Worm (Caenorhabditis elegans) whole organism, L4 larva: ENCODE data around the gene T05H10.8.

Experiments used
- T20F7.1 ChIP-seq: fragments of 200-800 bp; sonication (Bioruptor generic); optimal IDR thresholded peaks from 2 replicates; lab custom pipeline; 2018; ENCODE audit warnings: mild to moderate bottlenecking, missing genetic modification characterization, missing compliant biosample characterization
- T26A8.4 ChIP-seq: fragments of 200-800 bp; sonication (Bioruptor generic); IDR thresholded peaks from 2 replicates; pipeline ENCODE4 v1.3.6; 2022; ENCODE audit warnings: missing genetic modification characterization, missing compliant biosample characterization
- Y105C5A.15 ChIP-seq: fragments of 200-800 bp; sonication (Bioruptor generic); IDR thresholded peaks from 2 replicates; pipeline ENCODE4 v1.3.6; 2022; ENCODE audit warnings: missing genetic modification characterization, missing compliant biosample characterization
- Y5F2A.4 ChIP-seq: fragments of 200-800 bp; sonication (Bioruptor generic); optimal IDR thresholded peaks from 2 replicates; lab custom pipeline; 2018; ENCODE audit warnings: mild to moderate bottlenecking, missing genetic modification characterization, missing compliant biosample characterization
- Y75B8A.6 ChIP-seq: fragments of 200-800 bp; sonication (Bioruptor generic); IDR thresholded peaks from 2 replicates; pipeline ENCODE4 v1.3.6; 2022; ENCODE audit warnings: missing genetic modification reagents, missing genetic modification characterization, missing compliant biosample characterization
- ZK546.5 ChIP-seq, 2 experiments: sonication (generic microtip); optimal IDR thresholded peaks; 2 replicates each; lab custom pipeline; 2017; ENCODE audit warnings: missing biosample characterization in 2 of 2, missing genetic modification characterization in 2 of 2
- aha-1 ChIP-seq: fragments of 150-350 bp; peaks from one replicate; lab custom pipeline; 2014; ENCODE audit warnings: missing biosample characterization, missing genetic modification characterization
- aly-2 ChIP-seq: sonication (generic microtip); optimal IDR thresholded peaks from 2 replicates; lab custom pipeline; 2018; ENCODE audit warnings: missing biosample characterization, missing genetic modification characterization
- ama-1 ChIP-seq: fragments of 150-350 bp; optimal IDR thresholded peaks from 2 replicates; lab custom pipeline; 2014; ENCODE audit warnings: inconsistent platforms, mixed read lengths
- ceh-20 ChIP-seq: fragments of 200-800 bp; sonication (Bioruptor generic); IDR thresholded peaks from 2 replicates; pipeline ENCODE4 v1.3.6; 2022; ENCODE audit warnings: missing genetic modification reagents, missing genetic modification characterization, missing compliant biosample characterization
- ceh-28 ChIP-seq: fragments of 150-350 bp; optimal IDR thresholded peaks from 2 replicates; lab custom pipeline; 2014; ENCODE audit warnings: missing biosample characterization, missing genetic modification reagents, missing genetic modification characterization
- ceh-32 ChIP-seq: sonication (generic microtip); optimal IDR thresholded peaks from 2 replicates; lab custom pipeline; 2016; ENCODE audit warnings: mild to moderate bottlenecking, missing genetic modification characterization, missing compliant biosample characterization; ENCODE audit not compliant: poor library complexity
- ceh-62 ChIP-seq: sonication (generic microtip); optimal IDR thresholded peaks from 2 replicates; lab custom pipeline; 2017; ENCODE audit warnings: missing biosample characterization, missing genetic modification characterization
- daf-19 ChIP-seq: fragments of 200-800 bp; sonication (Bioruptor generic); conservative IDR thresholded peaks from 2 replicates; pipeline ENCODE4 v1.3.6; 2022; ENCODE audit warnings: missing genetic modification characterization, missing compliant biosample characterization
- daf-8 ChIP-seq: fragments of 200-800 bp; sonication (Bioruptor generic); IDR thresholded peaks from 2 replicates; pipeline ENCODE4 v1.3.6; 2022; ENCODE audit warnings: missing genetic modification characterization, missing compliant biosample characterization
- dmd-6 ChIP-seq: fragments of 200-800 bp; sonication (Bioruptor generic); IDR thresholded peaks from 2 replicates; pipeline ENCODE4 v1.3.6; 2022; ENCODE audit warnings: missing genetic modification reagents, missing genetic modification characterization, missing compliant biosample characterization
- dmd-9 ChIP-seq: fragments of 200-800 bp; sonication (Bioruptor generic); IDR thresholded peaks from 2 replicates; pipeline ENCODE4 v1.3.6; 2022; ENCODE audit warnings: missing genetic modification reagents, missing genetic modification characterization, missing compliant biosample characterization
- dpl-1 ChIP-seq: fragments of 150-350 bp; optimal IDR thresholded peaks from 2 replicates; lab custom pipeline; 2014; ENCODE audit warnings: missing biosample characterization, missing genetic modification reagents, missing genetic modification characterization
- fos-1 ChIP-seq: fragments of 150-350 bp; optimal IDR thresholded peaks from 2 replicates; lab custom pipeline; 2014; ENCODE audit warnings: missing biosample characterization, missing genetic modification characterization
- hif-1 ChIP-seq, 2 experiments: sonication (generic microtip); optimal IDR thresholded peaks; 2 replicates each; lab custom pipeline; 2016 to 2017; ENCODE audit warnings: missing compliant biosample characterization in 2 of 2, missing genetic modification characterization in 2 of 2, missing genetic modification reagents in 2 of 2, missing genotype in 2 of 2, mild to moderate bottlenecking in 1 of 2
- hlh-30 ChIP-seq: sonication (generic microtip); optimal IDR thresholded peaks from 2 replicates; lab custom pipeline; 2017; ENCODE audit warnings: antibody characterized with exemption, mild to moderate bottlenecking, missing genetic modification characterization, missing compliant biosample characterization; ENCODE audit not compliant: insufficient read depth
- jun-1 ChIP-seq: fragments of 150-350 bp; optimal IDR thresholded peaks from 2 replicates; lab custom pipeline; 2014; ENCODE audit warnings: missing biosample characterization, missing genetic modification reagents, missing genetic modification characterization
- lin-1 ChIP-seq: fragments of 200-800 bp; sonication (Bioruptor generic); IDR thresholded peaks from 2 replicates; pipeline ENCODE4 v1.3.6; 2022; ENCODE audit warnings: missing genetic modification reagents, missing genetic modification characterization, missing compliant biosample characterization
- lin-13 ChIP-seq: fragments of 150-350 bp; optimal IDR thresholded peaks from 2 replicates; lab custom pipeline; 2014; ENCODE audit warnings: missing biosample characterization, missing genetic modification reagents, missing genetic modification characterization
- lin-15B ChIP-seq: fragments of 150-350 bp; sonication (generic microtip); optimal IDR thresholded peaks from 3 replicates; lab custom pipeline; 2014; ENCODE audit warnings: missing biosample characterization, missing genetic modification characterization
- lin-29 ChIP-seq: fragments of 200-800 bp; sonication (Bioruptor generic); IDR thresholded peaks from 2 replicates; pipeline ENCODE4 v1.3.6; 2022; ENCODE audit warnings: missing genetic modification reagents, missing genetic modification characterization, missing compliant biosample characterization
- lin-38 ChIP-seq: fragments of 200-800 bp; sonication (Bioruptor generic); IDR thresholded peaks from 2 replicates; pipeline ENCODE4 v1.3.6; 2022; ENCODE audit warnings: missing genetic modification reagents, missing genetic modification characterization, missing compliant biosample characterization
- madf-9 ChIP-seq: fragments of 200-800 bp; sonication (Bioruptor generic); conservative IDR thresholded peaks from 2 replicates; pipeline ENCODE4 v1.3.6; 2022; ENCODE audit warnings: missing genetic modification reagents, missing genetic modification characterization, missing compliant biosample characterization
- mdl-1 ChIP-seq, 2 experiments: fragments of 150-350 bp in 1 of 2; sonication (generic microtip) in 1 of 2; optimal IDR thresholded peaks; 2 replicates each; lab custom pipeline; 2014 to 2017; ENCODE audit warnings: missing biosample characterization in 2 of 2, missing genetic modification characterization in 2 of 2
- mdt-29 ChIP-seq: fragments of 200-800 bp; sonication (Bioruptor generic); IDR thresholded peaks from 2 replicates; pipeline ENCODE4 v1.3.6; 2022; ENCODE audit warnings: missing genetic modification reagents, missing genetic modification characterization, missing compliant biosample characterization
- mes-2 ChIP-seq: sonication (generic microtip); optimal IDR thresholded peaks from 2 replicates; lab custom pipeline; 2016; ENCODE audit warnings: missing genotype, mild to moderate bottlenecking, missing genetic modification characterization, missing compliant biosample characterization; ENCODE audit not compliant: poor library complexity, severe bottlenecking
- nhr-102 ChIP-seq: sonication (generic microtip); optimal IDR thresholded peaks from 2 replicates; lab custom pipeline; 2016; ENCODE audit warnings: mild to moderate bottlenecking, missing genetic modification characterization, moderate library complexity, missing compliant biosample characterization
- nhr-25 ChIP-seq: sonication (generic microtip); optimal IDR thresholded peaks from 2 replicates; lab custom pipeline; 2017; ENCODE audit warnings: missing genetic modification characterization, mild to moderate bottlenecking, missing compliant biosample characterization, antibody characterized with exemption, moderate library complexity, borderline replicate concordance; ENCODE audit not compliant: insufficient read depth
- nhr-41 ChIP-seq: fragments of 200-800 bp; sonication (Bioruptor generic); IDR thresholded peaks from 2 replicates; pipeline ENCODE4 v1.3.6; 2022; ENCODE audit warnings: missing genetic modification reagents, missing genetic modification characterization, missing compliant biosample characterization
- nhr-48 ChIP-seq: sonication (generic microtip); optimal IDR thresholded peaks from 2 replicates; lab custom pipeline; 2016; ENCODE audit warnings: mild to moderate bottlenecking, missing genetic modification characterization, missing compliant biosample characterization
- nhr-76 ChIP-seq: fragments of 150-350 bp; optimal IDR thresholded peaks from 2 replicates; lab custom pipeline; 2014; ENCODE audit warnings: missing biosample characterization, missing genetic modification characterization
- nhr-77 ChIP-seq: fragments of 150-350 bp; optimal IDR thresholded peaks from 2 replicates; lab custom pipeline; 2014; ENCODE audit warnings: missing biosample characterization, missing genetic modification characterization
- pha-4 ChIP-seq, 2 experiments: fragments of 150-350 bp in 1 of 2; fragments of 200-800 bp in 1 of 2; sonication (Bioruptor generic) in 1 of 2; IDR thresholded peaks in 1 of 2; optimal IDR thresholded peaks in 1 of 2; 2 replicates each; pipeline versions ENCODE4 v1.3.6 to Lab custom; 2014 to 2022; ENCODE audit warnings: missing genetic modification characterization in 2 of 2, missing genetic modification reagents in 2 of 2, missing biosample characterization in 1 of 2, missing compliant biosample characterization in 1 of 2
- saeg-2 ChIP-seq: fragments of 200-800 bp; sonication (Bioruptor generic); IDR thresholded peaks from 2 replicates; pipeline ENCODE4 v1.3.6; 2022; ENCODE audit warnings: missing genetic modification reagents, missing genetic modification characterization, missing compliant biosample characterization
- sdz-12 ChIP-seq: fragments of 200-800 bp; sonication (Bioruptor generic); optimal IDR thresholded peaks from 2 replicates; lab custom pipeline; 2018; ENCODE audit warnings: mild to moderate bottlenecking, missing genetic modification characterization, missing compliant biosample characterization
- set-16 ChIP-seq: fragments of 200-800 bp; sonication (Bioruptor generic); IDR thresholded peaks from 2 replicates; pipeline ENCODE4 v1.3.6; 2022; ENCODE audit warnings: missing genetic modification reagents, missing genetic modification characterization, missing compliant biosample characterization
- skn-1 ChIP-seq: fragments of 150-350 bp; optimal IDR thresholded peaks from 2 replicates; lab custom pipeline; 2014; ENCODE audit warnings: missing biosample characterization, missing genetic modification characterization
- spr-3 ChIP-seq: fragments of 200-800 bp; sonication (Bioruptor generic); optimal IDR thresholded peaks from 2 replicates; lab custom pipeline; 2018; ENCODE audit warnings: mild to moderate bottlenecking, missing genetic modification characterization, missing compliant biosample characterization
- unc-62 ChIP-seq, 3 experiments: fragments of 150-350 bp in 1 of 3; sonication (generic microtip); optimal IDR thresholded peaks in 2 of 3; peaks in 1 of 3; 1 replicate in 1 of 3; 2 replicates in 2 of 3; lab custom pipeline; 2014 to 2017; ENCODE audit warnings: missing biosample characterization in 3 of 3, missing genetic modification characterization in 3 of 3, missing genetic modification reagents in 3 of 3, missing genotype in 1 of 3
- vab-7 ChIP-seq: fragments of 200-800 bp; sonication (Bioruptor generic); IDR thresholded peaks from 2 replicates; pipeline ENCODE4 v1.3.6; 2022; ENCODE audit warnings: missing genetic modification reagents, missing genetic modification characterization, missing compliant biosample characterization
- zfp-3 ChIP-seq: fragments of 200-800 bp; sonication (Bioruptor generic); conservative IDR thresholded peaks from 2 replicates; pipeline ENCODE4 v1.3.6; 2022; ENCODE audit warnings: missing genetic modification reagents, missing genetic modification characterization, missing compliant biosample characterization
- zip-2 ChIP-seq: fragments of 150-350 bp; optimal IDR thresholded peaks from 2 replicates; lab custom pipeline; 2014; ENCODE audit warnings: missing biosample characterization, missing genetic modification characterization
- ztf-7 ChIP-seq: fragments of 150-350 bp; optimal IDR thresholded peaks from 2 replicates; lab custom pipeline; 2014; ENCODE audit warnings: missing biosample characterization, missing genetic modification characterization

The T05H10.8 gene

ce11 chrII:8071801-8072544 is 13.1 kb downstream of the T05H10.8 start:
- TF ChIP-seq ceh-62 (tag; lab: Kevin White, UChicago) (no peak), saeg-2 (GFP tag; lab: Robert Waterston, UW) (no peak), nhr-48 (peak; percentile 81), lin-1 (GFP tag; lab: Robert Waterston, UW) (no peak), ceh-32 (no peak), nhr-25 (tag; lab: Kevin White, UChicago) (no peak), ceh-20 (GFP tag; lab: Robert Waterston, UW) (peak; percentile 74; the same call in 1 of the 2 replicates), lin-15B (tag; lab: Kevin White, UChicago) (no peak), jun-1 (tag; lab: Kevin White, UChicago) (no peak), nhr-102 (no peak), skn-1 (tag; lab: Kevin White, UChicago) (no peak), dpl-1 (GFP tag; lab: Kevin White, UChicago) (no peak), hlh-30 (tag; lab: Kevin White, UChicago) (peak; percentile 94), nhr-76 (tag; lab: Kevin White, UChicago) (no peak), mes-2 (tag; lab: Kevin White, UChicago) (no peak), Y75B8A.6 (GFP tag; lab: Robert Waterston, UW) (no peak), set-16 (GFP tag; lab: Robert Waterston, UW) (no peak), ceh-28 (no peak), Y5F2A.4 (GFP tag; lab: Kevin White, UChicago) (no peak), dmd-9 (no peak), lin-38 (GFP tag; lab: Robert Waterston, UW) (0 out of 2 replicates have a peak, but pooled peaks have one; percentile 28), zip-2 (no peak), fos-1 (tag; lab: Kevin White, UChicago) (no peak), zfp-3 (GFP tag; lab: Robert Waterston, UW) (no peak), pha-4 (GFP tag; IDR thresholded peaks at IDR 0.05; lab: Robert Waterston, UW) (no peak), pha-4 (tag; optimal IDR thresholded peaks at IDR 0.05; lab: Kevin White, UChicago) (no peak), nhr-77 (tag; lab: Kevin White, UChicago) (no peak), mdl-1 (tag; optimal IDR thresholded peaks at IDR 0.05; lab: Kevin White, UChicago) (peak; percentile 24 to 67), vab-7 (GFP tag; lab: Robert Waterston, UW) (no peak), sdz-12 (GFP tag; lab: Kevin White, UChicago) (no peak), ZK546.5 (tag; optimal IDR thresholded peaks at IDR 0.05; lab: Kevin White, UChicago) (no peak), lin-13 (GFP tag; lab: Kevin White, UChicago) (no peak), aly-2 (tag; lab: Kevin White, UChicago) (no peak), T20F7.1 (GFP tag; lab: Kevin White, UChicago) (no peak), hif-1 (tag; optimal IDR thresholded peaks at IDR 0.05; lab: Kevin White, UChicago) (peak in 1 of 2 experiments; percentile 41), spr-3 (GFP tag; lab: Kevin White, UChicago) (no peak), daf-19 (GFP tag; lab: Robert Waterston, UW) (no peak), ztf-7 (tag; lab: Kevin White, UChicago) (no peak), madf-9 (GFP tag; lab: Robert Waterston, UW) (no peak), ama-1 (lab: Kevin White, UChicago) (no peak), unc-62 (GFP tag; optimal IDR thresholded peaks at IDR 0.05 in 1 of 2; lab: Kevin White, UChicago) (peak in 1 of 2 experiments; percentile 99), unc-62 (tag; optimal IDR thresholded peaks at IDR 0.05; lab: Kevin White, UChicago) (no peak), nhr-41 (GFP tag; lab: Robert Waterston, UW) (no peak), aha-1 (tag; lab: Kevin White, UChicago) (peak; percentile 96), Y105C5A.15 (GFP tag; lab: Robert Waterston, UW) (no peak), lin-29 (GFP tag; lab: Robert Waterston, UW) (no peak), dmd-6 (0 out of 2 replicates have a peak, but pooled peaks have one; percentile 18), mdt-29 (GFP tag; lab: Robert Waterston, UW) (no peak), daf-8 (GFP tag; lab: Robert Waterston, UW) (no peak), T26A8.4 (GFP tag; lab: Robert Waterston, UW) (0 out of 2 replicates have a peak, but pooled peaks have one; percentile 23)
